Fruit fly (Drosophila melanogaster) whole organism, embryonic: ENCODE data around the gene CG9289.

ENCODE experiments used
- Adf1 ChIP-seq: fragments of 200-800 bp; sonication (Bioruptor generic); IDR thresholded peaks from 2 replicates; pipeline ENCODE4 v1.3.6; 2022; ENCODE audit warnings: missing biosample characterization, missing genetic modification characterization
- Atf-2 ChIP-seq: fragments of 200-800 bp; sonication (Bioruptor generic); optimal IDR thresholded peaks from 2 replicates; lab custom pipeline; 2016; ENCODE audit warnings: missing biosample characterization, missing genetic modification characterization
- CG1024 ChIP-seq: fragments of 200-800 bp; sonication (Bioruptor generic); IDR thresholded peaks from 2 replicates; pipeline ENCODE4 v1.3.6; 2022; ENCODE audit warnings: missing biosample characterization, missing genetic modification characterization
- CG10267 ChIP-seq: fragments of 200-800 bp; sonication (Bioruptor generic); optimal IDR thresholded peaks from 2 replicates; lab custom pipeline; 2018; ENCODE audit warnings: missing biosample characterization, mild to moderate bottlenecking, missing genetic modification characterization, moderate library complexity
- CG11456 ChIP-seq: fragments of 200-800 bp; sonication (Bioruptor generic); IDR thresholded peaks from 3 replicates; pipeline ENCODE4 v1.3.6; 2022; ENCODE audit warnings: missing biosample characterization, missing genetic modification characterization
- CG12104 ChIP-seq: fragments of 200-800 bp; sonication (Bioruptor generic); optimal IDR thresholded peaks from 3 replicates; lab custom pipeline; 2016; ENCODE audit warnings: missing biosample characterization, missing genetic modification characterization
- CG12219 ChIP-seq: fragments of 200-800 bp; sonication (Bioruptor generic); optimal IDR thresholded peaks from 3 replicates; lab custom pipeline; 2018; ENCODE audit warnings: missing biosample characterization, mild to moderate bottlenecking, missing genetic modification characterization
- CG12391 ChIP-seq: fragments of 200-800 bp; sonication (Bioruptor generic); optimal IDR thresholded peaks from 3 replicates; lab custom pipeline; 2018; ENCODE audit warnings: missing biosample characterization, mild to moderate bottlenecking, missing genetic modification characterization, moderate library complexity
- CG14014 ChIP-seq: fragments of 200-800 bp; sonication (Bioruptor generic); IDR thresholded peaks from 2 replicates; pipeline ENCODE4 v1.3.6; 2022; ENCODE audit warnings: missing biosample characterization, missing genetic modification characterization
- CG17359 ChIP-seq: fragments of 200-800 bp; sonication (Bioruptor generic); optimal IDR thresholded peaks from 3 replicates; lab custom pipeline; 2018; ENCODE audit warnings: missing biosample characterization, mild to moderate bottlenecking, missing genetic modification characterization, moderate library complexity
- CG2678 ChIP-seq: fragments of 200-800 bp; sonication (Bioruptor generic); optimal IDR thresholded peaks from 3 replicates; lab custom pipeline; 2019; ENCODE audit warnings: missing biosample characterization, mild to moderate bottlenecking, missing genetic modification characterization, moderate library complexity
- CG30020 ChIP-seq: fragments of 200-800 bp; optimal IDR thresholded peaks from 2 replicates; lab custom pipeline; 2019; ENCODE audit warnings: missing biosample characterization, mild to moderate bottlenecking, missing genetic modification characterization, moderate library complexity
- CG32767 ChIP-seq: fragments of 200-800 bp; sonication (Bioruptor generic); IDR thresholded peaks from 2 replicates; pipeline ENCODE4 v1.3.6; 2022; ENCODE audit warnings: missing biosample characterization, missing genetic modification characterization
- CG3838 ChIP-seq: fragments of 200-800 bp; sonication (Bioruptor generic); optimal IDR thresholded peaks from 3 replicates; lab custom pipeline; 2016; ENCODE audit warnings: missing biosample characterization, missing genetic modification characterization
- CG4404 ChIP-seq: fragments of 200-800 bp; sonication (Bioruptor generic); IDR thresholded peaks from 2 replicates; pipeline ENCODE4 v1.3.6; 2022; ENCODE audit warnings: missing biosample characterization, missing genetic modification characterization
- CG5180 ChIP-seq: fragments of 200-800 bp; sonication (Bioruptor generic); optimal IDR thresholded peaks from 3 replicates; lab custom pipeline; 2017; ENCODE audit warnings: missing biosample characterization, missing genetic modification characterization, mild to moderate bottlenecking, moderate library complexity, missing genetic modification reagents
- CG6854 ChIP-seq: fragments of 200-800 bp; sonication (Bioruptor generic); optimal IDR thresholded peaks from 3 replicates; lab custom pipeline; 2017; ENCODE audit warnings: missing biosample characterization, mild to moderate bottlenecking, missing genetic modification characterization
- CG7987 ChIP-seq: fragments of 200-800 bp; sonication (Bioruptor generic); optimal IDR thresholded peaks from 2 replicates; lab custom pipeline; 2018; ENCODE audit warnings: missing biosample characterization, mild to moderate bottlenecking, missing genetic modification characterization, moderate library complexity
- CG9437 ChIP-seq: fragments of 200-800 bp; sonication (Bioruptor generic); optimal IDR thresholded peaks from 2 replicates; lab custom pipeline; 2018; ENCODE audit warnings: missing biosample characterization, mild to moderate bottlenecking, missing genetic modification characterization
- Dip3 ChIP-seq: fragments of 200-800 bp; sonication (Bioruptor generic); optimal IDR thresholded peaks from 3 replicates; lab custom pipeline; 2016; ENCODE audit warnings: missing biosample characterization, missing genetic modification characterization
- E2f1 ChIP-seq: fragments of 200-800 bp; sonication (Bioruptor generic); IDR thresholded peaks from 2 replicates; pipeline ENCODE4 v1.3.6; 2022; ENCODE audit warnings: missing biosample characterization, missing genetic modification characterization
- Fer1 ChIP-seq: fragments of 200-800 bp; sonication (Bioruptor generic); optimal IDR thresholded peaks from 2 replicates; lab custom pipeline; 2017; ENCODE audit warnings: missing biosample characterization, mild to moderate bottlenecking, missing genetic modification characterization
- H2.0 ChIP-seq: fragments of 200-800 bp; sonication (Bioruptor generic); IDR thresholded peaks from 2 replicates; pipeline ENCODE4 v1.3.6; 2022; ENCODE audit warnings: missing biosample characterization, missing genetic modification characterization
- HLH54F ChIP-seq: fragments of 200-800 bp; sonication (Bioruptor generic); optimal IDR thresholded peaks from 3 replicates; lab custom pipeline; 2016; ENCODE audit warnings: missing biosample characterization, missing genetic modification characterization
- Hr51 ChIP-seq, 2 experiments: fragments of 200-800 bp; sonication (Bioruptor generic); optimal IDR thresholded peaks; 2 replicates in 1 of 2; 3 replicates in 1 of 2; lab custom pipeline; 2016 to 2018; ENCODE audit warnings: missing biosample characterization in 2 of 2, missing genetic modification characterization in 2 of 2, mild to moderate bottlenecking in 1 of 2, moderate library complexity in 1 of 2
- Opbp ChIP-seq: fragments of 200-800 bp; sonication (Bioruptor generic); IDR thresholded peaks from 3 replicates; pipeline ENCODE4 v1.3.6; 2022; ENCODE audit warnings: missing biosample characterization, missing genetic modification characterization; ENCODE audit not compliant: partially characterized antibody
- Sin3A ChIP-seq: fragments of >200 bp; optimal IDR thresholded peaks from 2 replicates; lab custom pipeline; 2018
- Sry-β ChIP-seq: fragments of 200-800 bp; sonication (Bioruptor generic); optimal IDR thresholded peaks from 2 replicates; lab custom pipeline; 2018; ENCODE audit warnings: missing biosample characterization, mild to moderate bottlenecking, missing genetic modification characterization, moderate library complexity
- Xrp1 ChIP-seq: fragments of 200-800 bp; sonication (Bioruptor generic); IDR thresholded peaks from 2 replicates; pipeline ENCODE4 v1.3.6; 2022; ENCODE audit warnings: missing biosample characterization, missing genetic modification characterization
- ac ChIP-seq: fragments of 200-800 bp; sonication (Bioruptor generic); optimal IDR thresholded peaks from 3 replicates; lab custom pipeline; 2017; ENCODE audit warnings: missing biosample characterization, mild to moderate bottlenecking, missing genetic modification characterization
- bab2 ChIP-seq: fragments of 200-800 bp; sonication (Bioruptor generic); optimal IDR thresholded peaks from 2 replicates; lab custom pipeline; 2016; ENCODE audit warnings: missing biosample characterization, missing genetic modification characterization
- bcd ChIP-seq: fragments of 200-800 bp; sonication (Bioruptor generic); optimal IDR thresholded peaks from 2 replicates; lab custom pipeline; 2017; ENCODE audit warnings: missing biosample characterization, mild to moderate bottlenecking, missing genetic modification characterization
- bigmax ChIP-seq: fragments of 200-800 bp; sonication (Bioruptor generic); optimal IDR thresholded peaks from 2 replicates; lab custom pipeline; 2018; ENCODE audit warnings: missing biosample characterization, mild to moderate bottlenecking, missing genetic modification characterization
- bowl ChIP-seq: fragments of 200-800 bp; sonication (Bioruptor generic); IDR thresholded peaks from 2 replicates; pipeline ENCODE4 v1.3.6; 2022; ENCODE audit warnings: missing biosample characterization, missing genetic modification characterization
- chinmo ChIP-seq: fragments of 200-800 bp; sonication (Bioruptor generic); IDR thresholded peaks from 4 replicates; pipeline ENCODE4 v1.3.6; 2022; ENCODE audit warnings: missing biosample characterization, missing genetic modification characterization; ENCODE audit not compliant: partially characterized antibody
- eve ChIP-seq, 2 experiments: fragments of >200 bp; optimal IDR thresholded peaks; 2 replicates each; lab custom pipeline; 2017; ENCODE audit warnings: missing biosample characterization in 2 of 2, missing genetic modification characterization in 2 of 2
- lov ChIP-seq, 2 experiments: fragments of 200-800 bp in 1 of 2; fragments of >200 bp in 1 of 2; sonication (Bioruptor generic) in 1 of 2; IDR thresholded peaks in 1 of 2; optimal IDR thresholded peaks in 1 of 2; 2 replicates in 1 of 2; 3 replicates in 1 of 2; pipeline versions ENCODE4 v1.3.6 to Lab custom; 2017 to 2022; ENCODE audit warnings: missing biosample characterization in 1 of 2, missing genetic modification characterization in 1 of 2
- mam ChIP-seq: fragments of 200-800 bp; sonication (Bioruptor generic); optimal IDR thresholded peaks from 3 replicates; lab custom pipeline; 2016; ENCODE audit warnings: missing biosample characterization, missing genetic modification characterization
- mirr ChIP-seq: fragments of 200-800 bp; sonication (Bioruptor generic); optimal IDR thresholded peaks from 3 replicates; lab custom pipeline; 2018; ENCODE audit warnings: missing biosample characterization, mild to moderate bottlenecking, missing genetic modification characterization
- nom ChIP-seq: fragments of 200-800 bp; sonication (Bioruptor generic); optimal IDR thresholded peaks from 2 replicates; lab custom pipeline; 2017; ENCODE audit warnings: missing biosample characterization, missing genetic modification characterization, mild to moderate bottlenecking, moderate library complexity, missing genetic modification reagents
- phol ChIP-seq: fragments of 200-800 bp; sonication (Bioruptor generic); optimal IDR thresholded peaks from 3 replicates; lab custom pipeline; 2018; ENCODE audit warnings: missing biosample characterization, mild to moderate bottlenecking, missing genetic modification characterization, moderate library complexity
- pnt ChIP-seq: fragments of 200-800 bp; sonication (Bioruptor generic); optimal IDR thresholded peaks from 3 replicates; lab custom pipeline; 2016; ENCODE audit warnings: missing biosample characterization, missing genetic modification characterization
- ranshi ChIP-seq: fragments of 200-800 bp; sonication (Bioruptor generic); IDR thresholded peaks from 2 replicates; pipeline ENCODE4 v1.3.6; 2022; ENCODE audit warnings: missing biosample characterization, missing genetic modification characterization
- schlank ChIP-seq: fragments of 200-800 bp; sonication (Bioruptor generic); optimal IDR thresholded peaks from 2 replicates; lab custom pipeline; 2018; ENCODE audit warnings: missing biosample characterization, mild to moderate bottlenecking, missing genetic modification characterization
- sens-2 ChIP-seq: fragments of 200-800 bp; sonication (Bioruptor generic); IDR thresholded peaks from 2 replicates; pipeline ENCODE4 v1.3.6; 2022; ENCODE audit warnings: missing biosample characterization, missing genetic modification characterization
- sima ChIP-seq: fragments of 200-800 bp; sonication (Bioruptor generic); optimal IDR thresholded peaks from 2 replicates; lab custom pipeline; 2016; ENCODE audit warnings: missing biosample characterization, missing genetic modification characterization
- stwl ChIP-seq: fragments of 200-800 bp; sonication (Bioruptor generic); optimal IDR thresholded peaks from 3 replicates; lab custom pipeline; 2018; ENCODE audit warnings: missing biosample characterization, mild to moderate bottlenecking, missing genetic modification characterization, moderate library complexity
- tna ChIP-seq: fragments of 200-800 bp; sonication (Bioruptor generic); IDR thresholded peaks from 2 replicates; pipeline ENCODE4 v1.3.6; 2022; ENCODE audit warnings: missing biosample characterization, missing genetic modification characterization; ENCODE audit not compliant: partially characterized antibody
- zen2 ChIP-seq: fragments of 200-800 bp; sonication (Bioruptor generic); IDR thresholded peaks from 3 replicates; pipeline ENCODE4 v1.3.6; 2022; ENCODE audit warnings: missing biosample characterization, missing genetic modification characterization; ENCODE audit not compliant: partially characterized antibody
- zfh1 ChIP-seq: fragments of 200-800 bp; sonication (Bioruptor generic); IDR thresholded peaks from 3 replicates; pipeline ENCODE4 v1.3.6; 2022; ENCODE audit warnings: missing biosample characterization, missing genetic modification characterization

CG9289 gene

DNA sequence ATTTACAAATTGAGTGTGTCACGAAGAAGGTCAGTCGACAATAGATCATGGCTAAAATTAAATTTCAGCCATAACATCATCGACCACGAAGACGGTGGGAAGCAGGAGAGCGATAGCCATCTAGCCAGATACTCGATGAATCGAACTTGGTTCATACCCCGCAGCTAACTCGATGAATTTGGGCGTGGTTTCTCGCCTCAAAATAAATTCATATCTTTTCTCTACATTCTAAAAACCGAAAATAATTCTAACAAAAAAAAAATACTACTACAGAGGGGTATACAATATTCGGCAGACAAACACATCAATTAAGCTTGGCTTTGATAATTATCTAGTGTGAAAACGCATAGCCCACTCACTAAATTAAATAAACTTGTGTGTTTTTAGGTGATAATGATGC is 48.5 kb upstream of the CG9289 start (continued):
- TF ChIP-seq Atf-2 (no peak), nom (GFP tag; lab: Kevin White, UChicago) (no peak), bab2 (GFP tag; lab: Kevin White, UChicago) (peak; percentile 24), CG32767 (GFP tag; lab: Robert Waterston, UW) (0 out of 2 replicates have a peak, but pooled peaks have one; percentile 23), E2f1 (0 out of 2 replicates have a peak, but pooled peaks have one; percentile 22), zfh1 (GFP tag; lab: Robert Waterston, UW) (peak; percentile 50; the same call in 1 of the 3 replicates), chinmo (peak; percentile 57; the same call in 1 of the 4 replicates), CG4404 (GFP tag; lab: Robert Waterston, UW) (no peak), CG1024 (0 out of 2 replicates have a peak, but pooled peaks have one; percentile 21), CG12104 (no peak), mam (GFP tag; lab: Kevin White, UChicago) (no peak), stwl (no peak), mirr (GFP tag; lab: Kevin White, UChicago) (no peak), CG12219 (GFP tag; lab: Kevin White, UChicago) (no peak), CG3838 (GFP tag; lab: Kevin White, UChicago) (no peak), CG7987 (GFP tag; lab: Kevin White, UChicago) (no peak), Xrp1 (GFP tag; lab: Robert Waterston, UW) (no peak), CG17359 (tag; lab: Kevin White, UChicago) (peak; percentile 33), zen2 (GFP tag; lab: Robert Waterston, UW) (no peak), CG30020 (tag; lab: Kevin White, UChicago) (no peak), Sry-β (GFP tag; lab: Kevin White, UChicago) (no peak), tna (GFP tag; lab: Robert Waterston, UW) (no peak), CG6854 (GFP tag; lab: Kevin White, UChicago) (no peak), HLH54F (GFP tag; lab: Kevin White, UChicago) (no peak), Adf1 (GFP tag; lab: Robert Waterston, UW) (no peak), CG12391 (peak; percentile 16), bigmax (no peak), CG10267 (tag; lab: Kevin White, UChicago) (peak; percentile 0), CG11456 (GFP tag; lab: Robert Waterston, UW) (no peak), CG14014 (no peak), phol (tag; lab: Kevin White, UChicago) (peak; percentile 23), sima (GFP tag; lab: Kevin White, UChicago) (no peak), bcd (GFP tag; lab: Kevin White, UChicago) (peak; percentile 7), Dip3 (no peak), CG9437 (peak; percentile 2), CG5180 (no peak), CG2678 (tag; lab: Kevin White, UChicago) (peak; percentile 46), Hr51 (GFP tag; optimal IDR thresholded peaks at IDR 0.05; lab: Kevin White, UChicago) (peak in 1 of 2 experiments; percentile 46), lov (optimal IDR thresholded peaks at IDR 0.05; lab: Kevin White, UChicago) (no peak), lov (GFP tag; IDR thresholded peaks at IDR 0.05; lab: Robert Waterston, UW) (peak; percentile 18; the same call in 1 of the 3 replicates), ac (GFP tag; lab: Kevin White, UChicago) (no peak), Sin3A (lab: Kevin White, UChicago) (no peak), Fer1 (no peak), pnt (GFP tag; lab: Kevin White, UChicago) (peak; percentile 18), ranshi (0 out of 2 replicates have a peak, but pooled peaks have one; percentile 14), bowl (GFP tag; lab: Robert Waterston, UW) (no peak), Opbp (GFP tag; lab: Robert Waterston, UW) (no peak), sens-2 (GFP tag; lab: Robert Waterston, UW) (no peak), H2.0 (GFP tag; lab: Robert Waterston, UW) (no peak), schlank (tag; lab: Kevin White, UChicago) (no peak), eve (GFP tag; optimal IDR thresholded peaks at IDR 0.05; lab: Kevin White, UChicago) (no peak)
